Worm (Caenorhabditis elegans) whole organism, L1 larva: Measurements from ENCODE around the gene klc-1.

ENCODE experiments used
- C16A3.4 ChIP-seq: fragments of 150-350 bp; optimal IDR thresholded peaks from 2 replicates; lab custom pipeline; 2014; ENCODE audit warnings: missing biosample characterization, missing genetic modification characterization
- F16B12.6 ChIP-seq: fragments of 150-350 bp; optimal IDR thresholded peaks from 2 replicates; lab custom pipeline; 2014; ENCODE audit warnings: missing biosample characterization, missing genetic modification characterization
- Y116A8C.19 ChIP-seq: sonication (generic microtip); optimal IDR thresholded peaks from 2 replicates; lab custom pipeline; 2016; ENCODE audit warnings: missing compliant biosample characterization, missing genetic modification characterization, borderline replicate concordance
- aha-1 ChIP-seq: fragments of 150-350 bp; optimal IDR thresholded peaks from 2 replicates; lab custom pipeline; 2014; ENCODE audit warnings: missing biosample characterization, missing genetic modification characterization
- alr-1 ChIP-seq: fragments of 200-800 bp; sonication (Bioruptor generic); optimal IDR thresholded peaks from 2 replicates; lab custom pipeline; 2018; ENCODE audit warnings: borderline replicate concordance, mild to moderate bottlenecking, missing genetic modification characterization, missing compliant biosample characterization
- ama-1 ChIP-seq: fragments of 150-350 bp; optimal IDR thresholded peaks from 2 replicates; lab custom pipeline; 2014
- blmp-1 ChIP-seq: fragments of 150-350 bp; optimal IDR thresholded peaks from 2 replicates; lab custom pipeline; 2014; ENCODE audit warnings: missing biosample characterization, missing genetic modification characterization
- ceh-8 ChIP-seq: fragments of 200-800 bp; sonication (Bioruptor generic); optimal IDR thresholded peaks from 2 replicates; lab custom pipeline; 2018; ENCODE audit warnings: mild to moderate bottlenecking, missing genetic modification characterization, moderate library complexity, missing compliant biosample characterization
- ceh-82 ChIP-seq, 3 experiments: fragments of 150-350 bp in 1 of 3; sonication (generic microtip) in 2 of 3; optimal IDR thresholded peaks; 2 replicates each; lab custom pipeline; 2014 to 2017; ENCODE audit warnings: missing biosample characterization in 3 of 3, missing genetic modification characterization in 3 of 3
- ceh-88 ChIP-seq: fragments of 200-800 bp; sonication (Bioruptor generic); IDR thresholded peaks from 2 replicates; pipeline ENCODE4 v1.3.6; 2022; ENCODE audit warnings: missing genetic modification characterization, missing compliant biosample characterization
- ceh-90 ChIP-seq: sonication (generic microtip); optimal IDR thresholded peaks from 2 replicates; lab custom pipeline; 2016; ENCODE audit warnings: missing genetic modification characterization, missing compliant biosample characterization
- dpl-1 ChIP-seq, 3 experiments: fragments of 150-350 bp in 2 of 3; sonication (generic microtip) in 1 of 3; optimal IDR thresholded peaks; 2 replicates each; lab custom pipeline; 2014 to 2017; ENCODE audit warnings: missing biosample characterization in 3 of 3, missing genetic modification characterization in 3 of 3, missing genetic modification reagents in 3 of 3
- dsc-1 ChIP-seq: sonication (generic microtip); optimal IDR thresholded peaks from 2 replicates; lab custom pipeline; 2016; ENCODE audit warnings: mild to moderate bottlenecking, missing genetic modification characterization, missing compliant biosample characterization
- efl-1 ChIP-seq, 4 experiments: fragments of 150-350 bp; optimal IDR thresholded peaks in 3 of 4; peaks in 1 of 4; 1 replicate in 1 of 4; 2 replicates in 3 of 4; lab custom pipeline; 2014; ENCODE audit warnings: missing biosample characterization in 2 of 4, missing genetic modification characterization in 2 of 4, missing genetic modification reagents in 2 of 4
- efl-3 ChIP-seq: fragments of 200-800 bp; sonication (Bioruptor generic); optimal IDR thresholded peaks from 2 replicates; lab custom pipeline; 2018; ENCODE audit warnings: mild to moderate bottlenecking, missing genetic modification characterization, missing compliant biosample characterization
- elt-2 ChIP-seq: sonication (generic microtip); optimal IDR thresholded peaks from 2 replicates; lab custom pipeline; 2016; ENCODE audit warnings: missing genetic modification characterization, mild to moderate bottlenecking, inconsistent platforms, missing compliant biosample characterization, missing genetic modification reagents
- elt-3 ChIP-seq, 6 experiments: fragments of 150-350 bp in 1 of 6; sonication (generic microtip); optimal IDR thresholded peaks; 2 replicates each; lab custom pipeline; 2017 to 2018; ENCODE audit warnings: missing biosample characterization in 6 of 6, missing genetic modification characterization in 6 of 6, inconsistent platforms in 1 of 6
- fkh-8 ChIP-seq: sonication (generic microtip); optimal IDR thresholded peaks from 2 replicates; lab custom pipeline; 2016; ENCODE audit warnings: mild to moderate bottlenecking, missing genetic modification characterization, missing compliant biosample characterization
- fos-1 ChIP-seq: fragments of 150-350 bp; optimal IDR thresholded peaks from 2 replicates; lab custom pipeline; 2014; ENCODE audit warnings: missing biosample characterization, missing genetic modification characterization
- grh-1 ChIP-seq: fragments of 200-800 bp; sonication (Bioruptor generic); IDR thresholded peaks from 2 replicates; pipeline ENCODE4 v1.3.6; 2022; ENCODE audit warnings: missing genetic modification reagents, missing genetic modification characterization, missing compliant biosample characterization
- isw-1 ChIP-seq: fragments of 200-800 bp; sonication (Bioruptor generic); IDR thresholded peaks from 2 replicates; pipeline ENCODE4 v1.3.6; 2022; ENCODE audit warnings: missing genetic modification characterization, missing compliant biosample characterization
- jun-1 ChIP-seq: fragments of 150-350 bp; optimal IDR thresholded peaks from 2 replicates; lab custom pipeline; 2014; ENCODE audit warnings: missing biosample characterization, missing genetic modification reagents, missing genetic modification characterization
- lin-13 ChIP-seq: fragments of 150-350 bp; optimal IDR thresholded peaks from 2 replicates; lab custom pipeline; 2014; ENCODE audit warnings: missing biosample characterization, missing genetic modification reagents, missing genetic modification characterization
- lin-14 ChIP-seq: fragments of 200-800 bp; sonication (Bioruptor generic); optimal IDR thresholded peaks from 2 replicates; lab custom pipeline; 2018; ENCODE audit warnings: mild to moderate bottlenecking, missing genetic modification characterization, moderate library complexity, missing compliant biosample characterization
- lin-15B ChIP-seq: fragments of 150-350 bp; sonication (generic microtip); optimal IDR thresholded peaks from 3 replicates; lab custom pipeline; 2014; ENCODE audit warnings: missing biosample characterization, missing genetic modification characterization
- lin-39 ChIP-seq: fragments of 150-350 bp; optimal IDR thresholded peaks from 2 replicates; lab custom pipeline; 2014; ENCODE audit warnings: missing biosample characterization, missing genetic modification reagents, missing genetic modification characterization
- lir-3 ChIP-seq: sonication (generic microtip); optimal IDR thresholded peaks from 2 replicates; lab custom pipeline; 2016; ENCODE audit warnings: mild to moderate bottlenecking, missing genetic modification characterization, moderate library complexity, missing compliant biosample characterization; ENCODE audit not compliant: poor library complexity
- lsy-2 ChIP-seq, 2 experiments: fragments of 150-350 bp; optimal IDR thresholded peaks; 2 replicates each; lab custom pipeline; 2014; ENCODE audit warnings: missing biosample characterization in 2 of 2, missing genetic modification characterization in 2 of 2
- mab-9 ChIP-seq: fragments of 200-800 bp; sonication (Bioruptor generic); IDR thresholded peaks from 2 replicates; pipeline ENCODE4 v1.3.6; 2022; ENCODE audit warnings: missing genetic modification reagents, missing genetic modification characterization, missing compliant biosample characterization
- mdl-1 ChIP-seq, 2 experiments: fragments of 150-350 bp; optimal IDR thresholded peaks; 2 replicates each; lab custom pipeline; 2014 to 2017; ENCODE audit warnings: missing biosample characterization in 2 of 2, missing genetic modification characterization in 2 of 2, inconsistent platforms in 1 of 2
- mef-2 ChIP-seq: fragments of 150-350 bp; optimal IDR thresholded peaks from 2 replicates; lab custom pipeline; 2014; ENCODE audit warnings: missing biosample characterization, missing genetic modification characterization
- nhr-20 ChIP-seq: sonication (generic microtip); optimal IDR thresholded peaks from 2 replicates; lab custom pipeline; 2016; ENCODE audit warnings: mild to moderate bottlenecking, missing genetic modification characterization, missing compliant biosample characterization
- nhr-237 ChIP-seq: fragments of 150-350 bp; optimal IDR thresholded peaks from 2 replicates; lab custom pipeline; 2014; ENCODE audit warnings: missing biosample characterization, missing genetic modification characterization
- nhr-28 ChIP-seq: fragments of 150-350 bp; optimal IDR thresholded peaks from 2 replicates; lab custom pipeline; 2014; ENCODE audit warnings: missing biosample characterization, missing genetic modification characterization
- nhr-47 ChIP-seq: sonication (generic microtip); optimal IDR thresholded peaks from 2 replicates; lab custom pipeline; 2016; ENCODE audit warnings: mild to moderate bottlenecking, missing genetic modification characterization, moderate library complexity, missing compliant biosample characterization
- nhr-71 ChIP-seq: sonication (generic microtip); optimal IDR thresholded peaks from 2 replicates; lab custom pipeline; 2016; ENCODE audit warnings: mild to moderate bottlenecking, missing genetic modification characterization, moderate library complexity, missing compliant biosample characterization
- nhr-76 ChIP-seq: sonication (generic microtip); optimal IDR thresholded peaks from 2 replicates; lab custom pipeline; 2017; ENCODE audit warnings: missing biosample characterization, missing genetic modification characterization
- nhr-77 ChIP-seq: fragments of 150-350 bp; optimal IDR thresholded peaks from 2 replicates; lab custom pipeline; 2014; ENCODE audit warnings: missing biosample characterization, missing genetic modification characterization
- nhr-90 ChIP-seq: sonication (generic microtip); optimal IDR thresholded peaks from 2 replicates; lab custom pipeline; 2016; ENCODE audit warnings: mild to moderate bottlenecking, missing genetic modification characterization, missing compliant biosample characterization; ENCODE audit not compliant: poor library complexity
- rnt-1 ChIP-seq: sonication (generic microtip); optimal IDR thresholded peaks from 2 replicates; lab custom pipeline; 2016; ENCODE audit warnings: mild to moderate bottlenecking, missing genetic modification characterization, moderate library complexity, missing compliant biosample characterization
- snu-23 ChIP-seq: sonication (generic microtip); optimal IDR thresholded peaks from 2 replicates; lab custom pipeline; 2016; ENCODE audit warnings: missing genetic modification characterization, missing compliant biosample characterization
- sox-4 ChIP-seq: sonication (generic microtip); optimal IDR thresholded peaks from 2 replicates; lab custom pipeline; 2016; ENCODE audit warnings: missing genetic modification characterization, missing compliant biosample characterization
- sup-37 ChIP-seq: fragments of 200-800 bp; sonication (Bioruptor generic); optimal IDR thresholded peaks from 2 replicates; lab custom pipeline; 2018; ENCODE audit warnings: mild to moderate bottlenecking, missing genetic modification characterization, missing compliant biosample characterization
- tbx-2 ChIP-seq: sonication (generic microtip); optimal IDR thresholded peaks from 2 replicates; lab custom pipeline; 2016; ENCODE audit warnings: missing genetic modification characterization, missing compliant biosample characterization
- unc-86 ChIP-seq: sonication (generic microtip); optimal IDR thresholded peaks from 2 replicates; lab custom pipeline; 2016; ENCODE audit warnings: missing genetic modification characterization, missing compliant biosample characterization
- unc-98 ChIP-seq: fragments of 200-800 bp; sonication (Bioruptor generic); IDR thresholded peaks from 2 replicates; pipeline ENCODE4 v1.3.6; 2022; ENCODE audit warnings: missing genetic modification characterization, missing compliant biosample characterization
- vab-15 ChIP-seq: sonication (generic microtip); optimal IDR thresholded peaks from 2 replicates; lab custom pipeline; 2017; ENCODE audit warnings: missing genotype, mild to moderate bottlenecking, missing genetic modification characterization, missing compliant biosample characterization
- xbp-1 ChIP-seq: sonication (generic microtip); optimal IDR thresholded peaks from 2 replicates; lab custom pipeline; 2016; ENCODE audit warnings: missing genetic modification characterization, missing compliant biosample characterization
- zag-1 ChIP-seq: fragments of 150-350 bp; optimal IDR thresholded peaks from 2 replicates; lab custom pipeline; 2014; ENCODE audit warnings: missing biosample characterization, missing genetic modification characterization
- ztf-11 ChIP-seq, 2 experiments: sonication (generic microtip); optimal IDR thresholded peaks; 2 replicates each; lab custom pipeline; 2016 to 2017; ENCODE audit warnings: missing genetic modification characterization in 2 of 2, missing biosample characterization in 1 of 2, missing compliant biosample characterization in 1 of 2

klc-1 gene

DNA sequence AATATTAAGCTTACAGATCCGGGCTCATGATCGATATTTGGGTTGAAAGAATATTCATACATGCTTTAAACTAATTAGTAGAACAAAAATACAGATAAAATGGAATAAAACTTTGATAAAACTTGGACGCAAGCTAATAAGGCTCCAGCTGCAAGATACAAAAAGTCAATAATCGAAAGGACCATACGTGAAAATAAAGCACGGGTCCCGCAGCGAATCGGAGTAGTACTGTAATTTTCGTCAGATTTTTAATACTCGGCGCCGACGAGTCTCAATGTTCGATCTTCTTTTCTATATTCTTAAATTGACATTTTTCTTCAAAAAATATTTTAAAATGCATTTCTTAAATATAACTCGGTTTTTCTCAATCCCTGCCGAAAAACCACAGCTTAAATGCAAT, 41.1 kb downstream of the klc-1 start, which contains the start of gene spo-11:
Gene spo-11, minus strand, starts transcription at position 189 of the 400 bp plus-strand sequence.
- no peak for TF ChIP-seq lin-13 (GFP tag; lab: Kevin White, UChicago)
- TF ChIP-seq, all 84 proteins: peak for 0

ce11 chrIV:11125200-11125599, 41.7 kb downstream of the klc-1 start:
- TF ChIP-seq mdl-1 (tag; optimal IDR thresholded peaks at IDR 0.05; lab: Kevin White, UChicago) (peak in 1 of 2 experiments; percentile 5), zag-1 (tag; lab: Kevin White, UChicago) (no peak), unc-86 (tag; lab: Kevin White, UChicago) (peak; percentile 38), lin-15B (tag; lab: Kevin White, UChicago) (peak; percentile 33), nhr-237 (no peak), elt-2 (tag; lab: Kevin White, UChicago) (peak; percentile 4), rnt-1 (peak; percentile 64), aha-1 (no peak), elt-3 (tag; optimal IDR thresholded peaks at IDR 0.05; lab: Kevin White, UChicago) (no peak), efl-1 (optimal IDR thresholded peaks at IDR 0.05; lab: Kevin White, UChicago) (peak; percentile 55 to 69), efl-1 (GFP tag; optimal IDR thresholded peaks at IDR 0.05 in 1 of 2; lab: Kevin White, UChicago) (peak in 1 of 2 experiments; percentile 92), F16B12.6 (tag; lab: Kevin White, UChicago) (peak; percentile 10), efl-3 (GFP tag; lab: Kevin White, UChicago) (no peak), ceh-8 (GFP tag; lab: Kevin White, UChicago) (peak; percentile 14), dsc-1 (tag; lab: Kevin White, UChicago) (peak; percentile 41), jun-1 (tag; lab: Kevin White, UChicago) (peak; percentile 3), nhr-77 (tag; lab: Kevin White, UChicago) (no peak), C16A3.4 (tag; lab: Kevin White, UChicago) (no peak), nhr-90 (no peak), nhr-20 (peak; percentile 37), dpl-1 (GFP tag; optimal IDR thresholded peaks at IDR 0.05; lab: Kevin White, UChicago) (peak in 2 of 3 experiments; percentile 8 to 39), sox-4 (no peak), snu-23 (GFP tag; lab: Kevin White, UChicago) (peak; percentile 62), ceh-82 (tag; optimal IDR thresholded peaks at IDR 0.05; lab: Kevin White, UChicago) (peak in 1 of 3 experiments; percentile 43), nhr-28 (tag; lab: Kevin White, UChicago) (no peak), sup-37 (GFP tag; lab: Kevin White, UChicago) (no peak), alr-1 (tag; lab: Kevin White, UChicago) (no peak), mab-9 (GFP tag; lab: Robert Waterston, UW) (no peak), vab-15 (tag; lab: Kevin White, UChicago) (no peak), tbx-2 (tag; lab: Kevin White, UChicago) (peak; percentile 15), ztf-11 (tag; optimal IDR thresholded peaks at IDR 0.05; lab: Kevin White, UChicago) (peak in 1 of 2 experiments; percentile 12), xbp-1 (tag; lab: Kevin White, UChicago) (peak; percentile 96), nhr-71 (tag; lab: Kevin White, UChicago) (peak; percentile 61), grh-1 (peak; percentile 30; the same call in 1 of the 2 replicates), lsy-2 (tag; optimal IDR thresholded peaks at IDR 0.05; lab: Kevin White, UChicago) (peak; percentile 65 to 76), lin-39 (tag; lab: Kevin White, UChicago) (no peak), unc-98 (GFP tag; lab: Robert Waterston, UW) (no peak), ceh-88 (GFP tag; lab: Robert Waterston, UW) (no peak), lir-3 (tag; lab: Kevin White, UChicago) (no peak), Y116A8C.19 (no peak), lin-13 (GFP tag; lab: Kevin White, UChicago) (no peak), lin-14 (GFP tag; lab: Kevin White, UChicago) (peak; percentile 52), ceh-90 (tag; lab: Kevin White, UChicago) (no peak), ama-1 (no peak), fos-1 (tag; lab: Kevin White, UChicago) (no peak), isw-1 (GFP tag; lab: Robert Waterston, UW) (no peak), mef-2 (no peak), nhr-47 (peak; percentile 38), fkh-8 (peak; percentile 14), blmp-1 (tag; lab: Kevin White, UChicago) (no peak), nhr-76 (tag; lab: Kevin White, UChicago) (no peak)
